Worm (Caenorhabditis elegans): ENCODE measurements around the gene lbp-3.

DNA sequence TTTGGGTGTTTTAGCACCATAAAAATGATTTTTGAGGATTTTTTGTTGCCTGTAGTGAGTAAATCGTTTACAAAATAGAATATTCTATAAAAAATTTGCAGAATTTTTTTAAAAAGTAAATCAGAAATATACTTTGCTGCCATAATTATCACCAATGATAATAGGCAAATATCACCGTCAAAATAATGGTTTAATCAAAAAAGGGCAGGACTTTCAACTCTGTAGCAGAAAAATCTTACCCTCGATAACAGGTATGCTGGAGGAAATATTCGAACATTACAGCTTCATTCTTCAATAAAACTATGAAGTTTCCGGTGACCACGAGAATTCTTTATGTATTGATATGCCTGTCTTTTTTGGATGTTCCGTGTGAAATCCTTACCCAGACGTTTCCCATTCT lies 32.0 kb downstream of the lbp-3 start, which contains the start of gene K09C4.4:
- TF ChIP-seq mab-5 (tag; optimal IDR thresholded peaks at IDR 0.05) (no peak), snpc-4 (tag; optimal IDR thresholded peaks at IDR 0.05) (no peak), pha-4 (tag; optimal IDR thresholded peaks at IDR 0.05) (no peak), lin-13 (tag; optimal IDR thresholded peaks at IDR 0.05) (no peak)
